Fruit fly (Drosophila melanogaster) whole organism: ENCODE data around the gene CG10793.

Experiments used
- EcR ChIP-seq, 2 experiments: fragments of >200 bp; optimal IDR thresholded peaks; 2 replicates each; lab custom pipeline; 2017; ENCODE audit warnings: missing biosample characterization in 2 of 2, missing genetic modification characterization in 2 of 2, missing genetic modification reagents in 2 of 2
- psq ChIP-seq: fragments of >200 bp; optimal IDR thresholded peaks from 2 replicates; lab custom pipeline; 2017
- usp ChIP-seq: fragments of >200 bp; optimal IDR thresholded peaks from 2 replicates; lab custom pipeline; 2017; ENCODE audit warnings: missing biosample characterization, missing genetic modification characterization, mixed read lengths

DNA sequence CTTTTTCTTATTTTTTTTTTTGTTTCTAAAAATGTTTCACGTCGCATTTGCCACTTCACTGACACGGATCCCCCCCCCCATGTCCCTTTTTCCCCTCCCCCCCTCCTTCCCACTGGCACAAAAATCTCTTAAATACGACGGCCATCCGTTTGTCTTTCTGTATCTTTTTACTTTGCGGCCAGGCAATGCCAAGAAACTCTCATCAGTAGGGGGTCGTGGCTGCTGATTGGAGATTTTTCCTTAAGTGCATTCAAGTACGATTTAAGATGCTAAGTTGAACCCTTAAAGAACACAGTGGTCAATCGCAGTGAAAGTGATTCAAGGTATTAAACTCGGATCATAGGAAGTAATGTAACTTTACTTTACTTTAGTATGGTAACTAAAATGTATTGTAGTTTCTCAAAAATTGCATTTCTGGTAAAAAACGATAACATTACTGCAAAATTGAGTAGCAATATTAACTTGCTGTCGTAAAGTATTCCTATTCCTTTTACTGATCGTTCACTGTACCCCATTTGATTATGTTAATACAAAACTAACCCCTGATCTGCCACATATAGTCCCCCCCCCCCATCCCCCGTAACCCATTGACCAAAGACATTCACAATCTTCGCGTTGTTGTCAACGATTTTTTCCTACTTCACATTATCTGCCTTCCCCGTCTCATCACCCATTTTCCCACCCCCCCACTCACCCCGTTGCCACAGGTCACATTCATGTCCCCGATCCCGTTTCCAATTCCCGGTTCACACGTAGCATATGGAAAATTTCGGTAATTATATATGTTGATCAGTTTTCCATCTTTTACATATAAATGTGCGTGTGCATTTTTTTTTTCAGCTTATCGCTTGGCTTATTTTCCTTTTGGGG lies 28.5 kb upstream of the CG10793 start:
- TF ChIP-seq usp (GFP tag; lab: Kevin White, UChicago) (no peak), EcR (GFP tag; optimal IDR thresholded peaks at IDR 0.05; lab: Kevin White, UChicago) (no peak), psq (no peak)
